Fruit fly (Drosophila melanogaster): ENCODE measurements around the gene CG10357.

DNA sequence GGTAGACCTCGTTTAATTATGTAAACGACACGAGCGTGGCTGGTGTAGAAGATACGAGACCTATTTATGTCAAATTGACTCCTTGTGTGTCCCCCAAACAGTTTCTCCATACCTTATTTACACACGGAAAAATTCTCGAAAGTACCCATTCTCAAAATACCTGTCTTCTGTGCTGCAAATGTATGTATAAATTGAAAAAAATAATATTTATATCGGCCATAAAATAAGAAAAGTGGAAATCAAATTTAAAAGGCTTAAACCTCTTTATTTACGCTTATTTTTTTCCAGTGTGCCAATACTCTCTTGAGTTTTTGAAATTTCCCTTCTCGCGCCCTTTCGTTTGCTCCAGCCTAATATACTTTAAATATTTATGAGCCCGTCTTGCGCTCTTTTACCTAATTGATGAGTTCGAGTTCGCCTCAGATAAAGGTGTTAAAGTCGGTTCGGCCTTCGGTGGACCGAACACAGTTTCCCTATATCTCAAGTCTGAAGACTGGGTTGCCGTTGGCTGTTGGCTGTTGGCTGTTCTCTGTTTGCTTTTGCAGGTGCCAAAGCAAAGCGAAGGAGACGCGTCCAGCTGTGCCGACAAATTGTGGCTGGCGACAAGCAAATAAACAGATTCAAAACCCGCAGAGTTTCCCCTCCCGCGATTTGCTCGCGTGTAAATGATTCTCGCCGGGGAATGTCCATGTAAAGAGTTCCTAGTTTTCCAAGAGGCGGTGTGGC, 23.6 kb downstream of the CG10357 start:
- peak; percentile 32 for TF ChIP-seq CG34367 (tag; optimal IDR thresholded peaks at IDR 0.05)
- TF ChIP-seq CG14655 (GFP tag; optimal IDR thresholded peaks at IDR 0.05) = no peak
- TF ChIP-seq EcR (GFP tag; optimal IDR thresholded peaks at IDR 0.05) = no peak
- peak; percentile 12 for TF ChIP-seq CG8159 (tag; optimal IDR thresholded peaks at IDR 0.05)
- peak; percentile 26 for TF ChIP-seq Pif1A (GFP tag; optimal IDR thresholded peaks at IDR 0.05)
- TF ChIP-seq fd96Ca (GFP tag; IDR thresholded peaks at IDR 0.05) = no peak
- TF ChIP-seq CG10348 (GFP tag; IDR thresholded peaks at IDR 0.05) = no peak
- TF ChIP-seq CG13204 (GFP tag; optimal IDR thresholded peaks at IDR 0.05) = no peak
- TF ChIP-seq D1 (tag; optimal IDR thresholded peaks at IDR 0.05) = no peak
- peak; percentile 2 for TF ChIP-seq CG17806 (tag; optimal IDR thresholded peaks at IDR 0.05)
- TF ChIP-seq Ets98B (GFP tag; IDR thresholded peaks at IDR 0.05) = no peak

Measured in whole organism, pupa.